Worm (Caenorhabditis elegans) whole organism, L3 larva: ENCODE measurements around the gene K07E8.6.

Experiments used
- ama-1 ChIP-seq: fragments of 150-350 bp; optimal IDR thresholded peaks from 2 replicates; lab custom pipeline; 2018
- fkh-10 ChIP-seq: sonication (generic microtip); optimal IDR thresholded peaks from 2 replicates; lab custom pipeline; 2017; ENCODE audit warnings: missing biosample characterization, missing genetic modification reagents, missing genetic modification characterization
- unc-39 ChIP-seq: sonication (generic microtip); optimal IDR thresholded peaks from 4 replicates; lab custom pipeline; 2017; ENCODE audit warnings: missing biosample characterization, missing genetic modification characterization

DNA sequence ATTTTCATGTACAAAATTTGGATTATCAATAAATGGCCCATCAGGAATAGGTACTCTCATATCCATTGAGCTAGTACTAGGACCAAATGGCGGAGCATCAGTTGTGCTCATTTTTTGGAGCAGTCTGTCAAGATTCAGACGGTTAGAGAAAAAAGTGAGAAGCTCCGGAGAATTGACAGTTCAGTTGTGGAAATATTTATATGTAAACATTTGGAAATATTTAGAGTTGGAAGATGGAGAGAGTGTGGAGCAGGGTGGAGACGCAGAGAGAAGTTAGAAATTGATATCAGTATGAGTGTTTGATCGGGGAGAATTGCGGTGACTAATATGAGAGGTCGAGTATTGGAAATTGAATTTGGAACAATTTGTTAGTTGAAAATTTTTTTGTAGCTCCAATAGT, 18.2 kb downstream of the K07E8.6 start:
- TF ChIP-seq unc-39 = no peak
- no peak for TF ChIP-seq fkh-10 (GFP tag; lab: Kevin White, UChicago)
- no peak for TF ChIP-seq ama-1 (lab: Kevin White, UChicago)
